Fruit fly (Drosophila melanogaster): ENCODE results near the gene CG43098.

CG43098 gene

dm6 chr3L:3665288-3666210 is 6.7 kb downstream of the CG43098 start (continued):
- TF ChIP-seq CG9932 (GFP tag; IDR thresholded peaks at IDR 0.05) (peak; percentile 75), CG2120 (GFP tag; optimal IDR thresholded peaks at IDR 0.05) (peak; percentile 63), CG17829 (tag; optimal IDR thresholded peaks at IDR 0.05) (peak; percentile 36), Fer3 (tag; optimal IDR thresholded peaks at IDR 0.05) (no peak), Dip3 (GFP tag; optimal IDR thresholded peaks at IDR 0.05) (peak; percentile 64), lilli (GFP tag; optimal IDR thresholded peaks at IDR 0.05) (peak; percentile 70), CG17912 (GFP tag; optimal IDR thresholded peaks at IDR 0.05) (no peak), CG11560 (tag; IDR thresholded peaks at IDR 0.05) (no peak), CG6791 (GFP tag; IDR thresholded peaks at IDR 0.05; ENCODE audit: partially characterized antibody) (no peak), z (GFP tag; IDR thresholded peaks at IDR 0.05) (no peak), CG10543 (GFP tag; optimal IDR thresholded peaks at IDR 0.05) (no peak), CG10431 (GFP tag; optimal IDR thresholded peaks at IDR 0.05) (peak; percentile 3), CG6813 (GFP tag; optimal IDR thresholded peaks at IDR 0.05) (no peak), CG4404 (GFP tag; IDR thresholded peaks at IDR 0.05) (no peak), NC2β (GFP tag; optimal IDR thresholded peaks at IDR 0.05) (peak; percentile 33), Ets65A (GFP tag) (no peak), gfzf (GFP tag; optimal IDR thresholded peaks at IDR 0.05) (no peak), fd64A (GFP tag; optimal IDR thresholded peaks at IDR 0.05) (no peak), CG3163 (GFP tag; optimal IDR thresholded peaks at IDR 0.05) (peak; percentile 24), nerfin-1 (tag; optimal IDR thresholded peaks at IDR 0.05) (no peak), knrl (GFP tag; IDR thresholded peaks at IDR 0.05; ENCODE audit: partially characterized antibody) (no peak), crc (GFP tag; optimal IDR thresholded peaks at IDR 0.05) (no peak), CG7786 (GFP tag; optimal IDR thresholded peaks at IDR 0.05) (peak; percentile 56), corto (GFP tag; optimal IDR thresholded peaks at IDR 0.05) (no peak), CG1603 (tag; optimal IDR thresholded peaks at IDR 0.05) (peak; percentile 62), nmo (GFP tag; optimal IDR thresholded peaks at IDR 0.05) (peak; percentile 67), klu (GFP tag; IDR thresholded peaks at IDR 0.05) (no peak), CG13123 (GFP tag; optimal IDR thresholded peaks at IDR 0.05) (peak; percentile 23), gsb-n (tag; optimal IDR thresholded peaks at IDR 0.05) (peak; percentile 50), sob (GFP tag; IDR thresholded peaks at IDR 0.05) (0 out of 2 replicates have a peak, but pooled peaks have one; percentile 12), stc (GFP tag; IDR thresholded peaks at IDR 0.05) (no peak), Drgx (GFP tag; IDR thresholded peaks at IDR 0.05) (no peak), CG31224 (GFP tag; IDR thresholded peaks at IDR 0.05) (no peak), gcm2 (GFP tag; optimal IDR thresholded peaks at IDR 0.05) (no peak), gcm (GFP tag; optimal IDR thresholded peaks at IDR 0.05) (peak; percentile 3), Rfx (GFP tag; IDR thresholded peaks at IDR 0.05) (peak; percentile 75), Vsx1 (GFP tag; optimal IDR thresholded peaks at IDR 0.05) (peak; percentile 60), Atf6 (GFP tag; IDR thresholded peaks at IDR 0.05) (peak; percentile 58; the same call in 1 of the 2 replicates), Atf-2 (GFP tag; optimal IDR thresholded peaks at IDR 0.05) (peak; percentile 52), CrebB (tag; optimal IDR thresholded peaks at IDR 0.05) (no peak), Stat92E (GFP tag; optimal IDR thresholded peaks at IDR 0.05) (no peak), CG6683 (GFP tag; optimal IDR thresholded peaks at IDR 0.05) (no peak), CG15514 (GFP tag; optimal IDR thresholded peaks at IDR 0.05) (no peak), CG11093 (GFP tag; IDR thresholded peaks at IDR 0.05) (no peak), CG1792 (GFP tag; optimal IDR thresholded peaks at IDR 0.05) (no peak), sr (GFP tag; IDR thresholded peaks at IDR 0.05) (no peak), CG8924 (tag; optimal IDR thresholded peaks at IDR 0.05) (peak; percentile 63), CG12659 (GFP tag; optimal IDR thresholded peaks at IDR 0.05) (peak; percentile 47), Mrtf (GFP tag; IDR thresholded peaks at IDR 0.05) (no peak)

Measured in whole organism, embryonic.